Fruit fly (Drosophila melanogaster) S2 (cell line): ENCODE data around the gene spict.

Experiments used
- CG8478 ChIP-seq: fragments of >200 bp; optimal IDR thresholded peaks from 2 replicates; lab custom pipeline; 2018
- CTCF ChIP-seq, 2 experiments: fragments of >200 bp; optimal IDR thresholded peaks; 2 replicates each; lab custom pipeline; 2018

dm6 chr2L:12719712-12720429, 15.3 kb downstream of the spict start:
- no peak for TF ChIP-seq CTCF (optimal IDR thresholded peaks at IDR 0.05; lab: Kevin White, UChicago)
- no peak for TF ChIP-seq CG8478
